Worm (Caenorhabditis elegans) whole organism, dauer: Measurements from ENCODE around the gene hpo-25.

Experiments
- unc-62 ChIP-seq: sonication (generic microtip); optimal IDR thresholded peaks from 2 replicates; lab custom pipeline; 2017; ENCODE audit warnings: missing biosample characterization, missing genetic modification reagents, missing genetic modification characterization

Gene hpo-25

DNA sequence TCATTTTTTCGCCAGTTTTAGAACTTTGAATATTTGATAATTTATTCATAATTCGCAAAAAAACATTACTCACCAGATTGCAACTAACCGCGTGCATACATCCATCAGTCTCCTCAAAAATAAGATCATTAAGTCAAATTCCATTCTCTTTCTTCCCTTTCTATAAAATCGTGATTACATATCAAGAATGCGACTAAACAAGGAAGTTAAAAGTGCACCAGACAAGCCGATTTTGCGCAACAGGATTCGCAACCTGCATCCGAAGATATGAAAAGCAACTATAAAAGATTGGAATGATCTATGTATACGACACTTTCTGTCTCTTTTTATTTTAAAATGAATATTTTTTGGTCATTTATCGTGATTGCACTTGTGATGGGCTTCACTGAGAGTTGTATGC, at the start of gene hpo-25:
Gene hpo-25, plus strand, starts transcription at position 301 of the 400 bp plus-strand sequence.
- no peak for TF ChIP-seq unc-62 (GFP tag; lab: Kevin White, UChicago)

DNA sequence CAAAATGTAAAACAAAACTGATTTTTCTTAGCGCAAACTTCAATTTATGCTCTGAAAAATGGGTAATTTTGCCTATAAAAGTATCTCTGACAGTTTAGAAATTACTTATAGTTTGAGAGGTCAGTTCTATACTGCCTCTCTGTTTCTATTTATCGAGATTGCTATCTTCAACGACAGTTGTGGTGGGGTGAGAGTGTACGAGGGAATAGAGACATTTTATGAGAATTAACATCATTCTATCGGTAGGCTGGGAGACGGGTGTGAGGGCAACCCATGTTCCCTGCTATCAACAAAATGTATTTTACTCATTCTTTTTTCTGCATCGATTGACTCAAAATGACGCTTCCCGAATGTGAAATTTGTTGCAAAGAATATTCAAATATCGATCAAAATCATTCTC, 49.0 kb upstream of the hpo-25 start, which contains the start of gene ZK1240.3:
Gene ZK1240.3, plus strand, starts transcription at position 238 of the 400 bp plus-strand sequence.
- no peak for TF ChIP-seq unc-62 (GFP tag; lab: Kevin White, UChicago)

DNA sequence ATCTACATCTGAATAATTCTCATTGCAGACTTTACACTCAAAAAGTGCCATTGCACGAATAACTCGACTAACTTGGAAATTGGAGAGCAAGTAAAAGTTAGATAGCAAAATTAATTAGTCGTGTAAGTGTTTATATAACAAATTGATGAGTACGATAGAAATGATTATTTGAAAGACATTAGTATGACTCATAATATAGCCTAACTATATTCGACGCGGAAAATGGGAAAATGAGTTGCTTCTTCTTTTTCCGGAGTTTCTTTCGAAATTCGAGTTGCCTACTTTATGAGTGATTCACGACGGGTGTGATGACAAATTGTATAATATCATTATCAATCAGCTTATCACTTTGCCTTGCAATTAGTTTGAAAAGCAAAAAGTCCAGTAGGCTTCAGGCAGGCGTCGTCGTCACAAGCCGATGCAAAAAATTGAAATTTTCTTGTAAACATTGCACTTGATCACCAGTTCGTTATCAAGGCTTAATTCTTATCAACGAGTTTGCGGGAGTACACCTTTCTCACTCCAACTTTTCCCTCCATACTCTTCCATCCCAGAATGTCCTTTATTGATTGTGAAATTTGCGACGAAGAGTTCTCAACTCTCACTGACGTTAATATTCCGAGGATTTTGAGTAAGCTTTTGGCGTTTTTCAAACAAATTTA, 46.1 kb upstream of the hpo-25 start, which contains the start of the genes ZK1240.6 and ZK1240.2:
Gene ZK1240.6, minus strand, starts transcription at position 51 of the 662 bp plus-strand sequence.
Gene ZK1240.2, plus strand, starts transcription at position 520 of the 662 bp plus-strand sequence.
- no peak for TF ChIP-seq unc-62 (GFP tag; lab: Kevin White, UChicago)

DNA sequence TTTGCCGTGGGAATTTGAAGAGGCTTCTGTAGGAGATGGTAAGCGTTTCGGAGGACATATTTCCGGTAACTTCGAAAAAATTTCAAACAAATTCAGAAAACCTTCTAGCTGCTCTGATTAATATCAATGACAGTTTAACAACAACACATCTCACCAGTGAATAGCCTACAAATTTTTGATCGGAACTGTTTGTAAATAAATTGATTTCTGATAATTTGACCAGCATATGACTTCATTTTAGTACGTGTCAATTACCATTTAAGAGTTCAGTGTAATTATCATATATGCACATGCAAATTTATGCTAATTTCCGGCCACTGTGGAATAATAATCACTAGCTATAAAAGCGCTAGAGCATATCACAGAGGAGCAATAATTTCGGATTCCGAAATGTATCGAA, 44.1 kb upstream of the hpo-25 start, which contains the start of gene ZK1240.11:
Gene ZK1240.11, plus strand, starts transcription at position 301 of the 400 bp plus-strand sequence.
- TF ChIP-seq unc-62 (GFP tag; lab: Kevin White, UChicago): no peak

DNA sequence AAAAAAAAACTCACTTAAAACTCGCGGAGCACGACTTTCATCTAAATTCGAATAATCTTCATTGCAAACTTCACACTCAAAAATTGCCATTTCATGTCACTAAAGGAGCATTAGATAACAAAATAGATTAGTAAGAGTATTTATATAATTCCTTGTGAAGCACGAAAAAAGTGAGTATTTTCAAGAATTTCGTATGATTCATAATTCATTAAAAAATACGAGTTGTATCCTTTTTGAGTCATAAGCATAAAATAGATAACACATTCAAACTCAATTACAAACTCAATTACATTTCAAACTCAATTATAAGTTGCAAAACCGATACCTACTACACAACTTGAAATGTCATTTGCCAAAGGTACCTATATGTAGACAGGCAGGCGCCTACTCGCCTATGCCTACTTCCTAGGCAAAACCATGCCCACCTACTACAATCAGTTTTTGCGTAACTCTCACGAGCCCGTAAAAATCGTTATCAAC, 40.1 kb upstream of the hpo-25 start, which contains the start of the genes ZK1240.8 and ZK1240.1:
Gene ZK1240.8, minus strand, starts transcription at position 101 of the 480 bp plus-strand sequence.
Gene ZK1240.1, plus strand, starts transcription at position 430 of the 480 bp plus-strand sequence.
- no peak for TF ChIP-seq unc-62 (GFP tag; lab: Kevin White, UChicago)

DNA sequence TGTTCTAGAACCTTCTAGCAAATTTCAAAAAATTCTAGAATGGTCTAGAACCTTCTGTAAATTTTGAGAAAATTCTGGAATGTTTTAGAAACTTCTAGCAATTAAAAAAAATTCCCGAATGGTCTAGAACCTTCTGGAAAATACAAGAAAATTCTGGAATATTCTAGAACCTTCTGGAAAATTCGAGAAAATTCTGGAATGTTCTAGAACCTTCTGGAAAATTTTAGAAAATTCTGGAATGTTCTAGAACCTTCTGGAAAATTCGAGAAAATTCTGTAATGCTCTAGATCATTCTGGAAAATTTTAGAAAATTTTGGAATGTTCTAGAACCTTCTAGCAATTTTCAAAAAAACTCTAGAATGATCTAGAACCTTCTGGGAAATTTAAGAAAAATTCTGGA, 38.6 kb upstream of the hpo-25 start:
- no peak for TF ChIP-seq unc-62 (GFP tag; lab: Kevin White, UChicago)

DNA sequence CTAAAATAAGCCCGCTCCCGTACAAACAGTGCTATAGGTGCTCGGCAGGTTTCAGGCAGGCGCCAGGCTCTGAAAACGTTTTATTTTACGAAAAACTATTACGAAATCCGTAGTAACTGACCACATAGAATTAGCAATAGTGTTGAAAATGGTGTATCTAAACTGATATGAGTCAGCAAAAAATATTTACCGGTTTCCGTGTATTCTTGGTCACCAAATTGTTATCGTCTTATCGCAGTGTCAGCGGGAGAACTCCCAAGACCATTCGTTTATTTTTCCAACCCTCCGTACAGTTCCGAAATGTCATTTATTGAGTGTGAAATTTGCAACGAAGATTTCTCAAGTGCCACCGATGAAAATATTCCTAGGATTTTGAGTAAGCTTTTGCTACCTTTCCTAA, 36.8 kb upstream of the hpo-25 start, which contains the start of gene F43C11.8:
Gene F43C11.8, plus strand, starts transcription at position 301 of the 400 bp plus-strand sequence.
- no peak for TF ChIP-seq unc-62 (GFP tag; lab: Kevin White, UChicago)

DNA sequence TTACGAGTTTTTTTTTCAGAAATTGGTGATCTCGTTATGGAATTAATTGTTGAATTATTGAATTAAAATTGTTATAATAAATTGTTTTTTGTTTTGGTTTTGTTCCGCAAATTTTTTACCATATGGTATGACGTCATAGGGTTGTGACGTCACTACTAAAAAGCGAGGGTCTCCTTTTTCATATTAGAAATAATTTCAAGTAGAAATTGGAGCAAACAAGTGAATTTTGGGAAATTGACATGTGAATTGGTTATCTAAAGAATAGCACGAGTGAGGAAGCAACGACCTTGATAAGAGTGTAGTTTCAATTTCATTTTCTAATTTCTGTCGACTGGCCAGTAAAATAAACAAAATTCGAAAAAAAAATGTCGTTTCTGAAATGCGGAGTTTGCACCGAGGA, 33.5 kb upstream of the hpo-25 start, which contains the start of gene F43C11.7:
Gene F43C11.7, plus strand, starts transcription at position 326 of the 400 bp plus-strand sequence.
- TF ChIP-seq unc-62 (GFP tag; lab: Kevin White, UChicago): no peak

DNA sequence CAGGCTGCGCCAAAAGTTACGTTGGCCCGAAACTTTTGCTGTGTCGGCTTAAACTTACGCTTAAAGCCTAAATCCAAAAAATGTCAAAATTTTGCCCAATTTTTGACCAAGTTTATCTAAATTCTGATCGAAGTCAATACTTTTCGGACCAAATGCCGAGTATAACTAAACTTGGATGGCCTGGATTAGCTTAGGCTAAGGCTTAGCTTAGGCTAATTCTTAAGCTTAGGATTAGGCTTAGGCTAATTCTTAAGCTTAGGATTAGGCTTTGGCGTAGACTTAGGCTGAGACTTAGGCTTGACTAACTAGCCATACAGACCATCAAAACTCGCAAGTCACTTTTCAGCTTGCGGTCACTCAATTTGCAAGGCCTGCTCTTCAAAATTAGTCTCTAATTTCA, 32.9 kb upstream of the hpo-25 start:
- TF ChIP-seq unc-62 (GFP tag; lab: Kevin White, UChicago): no peak

DNA sequence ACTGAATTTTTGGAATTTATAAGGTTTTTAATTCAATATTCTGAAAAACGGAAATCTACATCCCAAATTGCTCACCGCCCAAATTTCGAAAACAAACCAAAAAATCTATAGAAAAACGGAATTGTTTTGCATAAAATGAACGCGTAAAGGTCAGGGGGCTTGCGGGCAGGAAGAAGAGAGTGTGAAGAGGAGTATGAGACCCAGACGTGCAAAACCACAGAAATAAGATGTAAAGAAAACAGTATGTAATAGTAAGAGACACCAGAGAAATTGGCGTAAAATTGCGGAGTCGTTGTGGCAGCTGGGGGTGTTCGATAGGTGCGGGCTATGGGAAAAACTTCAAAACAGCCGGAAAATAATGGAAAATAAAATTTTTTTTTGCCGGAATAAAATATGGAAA, 28.1 kb upstream of the hpo-25 start:
- TF ChIP-seq unc-62 (GFP tag; lab: Kevin White, UChicago): no peak

DNA sequence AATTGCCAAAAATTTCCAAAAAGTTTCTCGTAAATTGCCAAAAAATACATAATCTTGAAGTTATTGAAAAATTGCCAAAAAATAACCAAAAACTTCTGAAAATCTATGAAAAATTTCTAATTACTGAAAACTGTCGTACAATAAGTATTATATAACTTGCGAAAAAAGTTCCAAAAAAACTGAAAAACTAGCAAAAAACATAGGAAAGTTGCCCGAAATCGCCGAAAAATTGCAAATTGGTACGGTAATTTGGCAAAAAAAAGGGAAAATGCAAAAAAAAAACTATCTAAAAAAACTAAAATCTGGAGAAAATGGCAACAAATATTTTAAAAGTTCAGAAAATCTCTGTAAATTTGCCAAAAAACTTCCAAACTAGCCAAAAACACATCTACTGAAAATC, 27.5 kb upstream of the hpo-25 start, which contains the start of gene enri-1:
Gene enri-1, minus strand, starts transcription at position 101 of the 400 bp plus-strand sequence.
- TF ChIP-seq unc-62 (GFP tag; lab: Kevin White, UChicago): no peak

DNA sequence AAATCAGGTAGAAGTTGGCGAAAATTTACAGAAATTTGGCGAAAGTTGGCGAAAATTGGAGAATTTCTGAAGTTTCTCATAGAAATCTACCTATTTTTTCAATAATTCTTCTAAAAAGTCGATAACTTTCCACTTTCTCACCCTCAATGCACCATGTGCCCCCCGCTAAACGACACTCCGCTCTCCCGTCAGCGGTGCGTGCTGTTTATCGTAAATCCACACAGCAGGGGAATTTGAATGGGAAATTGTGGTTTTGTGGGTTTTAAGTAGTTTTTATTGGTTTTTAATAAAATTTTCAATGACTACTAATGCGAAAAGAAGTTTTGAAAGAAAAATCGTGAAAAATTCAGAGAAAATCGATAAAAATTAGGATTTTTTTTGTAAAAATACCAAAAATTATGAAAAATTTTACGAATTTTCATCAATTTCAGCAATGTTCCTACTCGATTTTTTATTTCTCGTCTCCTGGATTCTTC, 27.0 kb upstream of the hpo-25 start, which contains the start of gene F43C11.6:
Gene F43C11.6, plus strand, starts transcription at position 426 of the 476 bp plus-strand sequence.
- TF ChIP-seq unc-62 (GFP tag; lab: Kevin White, UChicago): no peak

DNA sequence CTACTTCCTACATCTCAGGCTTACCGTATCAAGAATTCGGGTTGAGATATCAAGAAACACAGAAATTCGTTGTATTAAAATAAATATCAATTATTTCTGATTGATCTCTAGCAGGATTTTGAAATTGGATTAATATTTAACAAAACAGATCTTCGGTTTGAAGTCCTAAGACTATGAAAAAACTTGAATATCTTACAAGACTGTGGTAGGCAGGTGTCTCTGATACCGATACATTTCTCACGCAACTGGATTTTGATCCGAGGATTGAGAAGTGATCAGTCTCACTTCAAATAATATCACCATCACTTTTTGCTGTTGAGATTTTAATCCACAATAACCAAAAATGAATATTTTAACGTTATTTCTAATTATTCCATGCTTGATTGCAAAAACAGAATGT, 22.4 kb upstream of the hpo-25 start, which contains the start of gene F43C11.4:
Gene F43C11.4, plus strand, starts transcription at position 301 of the 400 bp plus-strand sequence.
- TF ChIP-seq unc-62 (GFP tag; lab: Kevin White, UChicago): no peak

DNA sequence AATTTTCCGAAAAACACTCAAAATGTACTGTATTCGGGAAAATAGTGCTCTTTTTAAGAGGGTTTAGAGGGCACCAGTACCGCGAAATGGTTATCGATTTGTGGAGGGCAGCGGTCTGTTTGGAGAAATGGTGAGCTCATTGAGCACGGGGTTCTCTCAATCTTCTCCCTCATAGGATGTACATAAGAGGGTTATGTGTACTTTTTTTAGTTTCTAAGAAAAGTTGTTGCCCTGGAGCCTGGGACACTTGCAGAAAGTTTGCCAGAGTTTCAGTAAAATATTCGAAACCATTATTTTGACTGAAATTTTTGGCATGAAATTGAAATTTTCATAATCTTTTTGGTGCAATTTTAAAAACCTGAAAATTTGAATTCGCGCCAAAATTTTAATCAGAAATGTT, 16.5 kb upstream of the hpo-25 start, which contains the start of gene F43C11.10:
Gene F43C11.10, minus strand, starts transcription at position 101 of the 400 bp plus-strand sequence.
- no peak for TF ChIP-seq unc-62 (GFP tag; lab: Kevin White, UChicago)

DNA sequence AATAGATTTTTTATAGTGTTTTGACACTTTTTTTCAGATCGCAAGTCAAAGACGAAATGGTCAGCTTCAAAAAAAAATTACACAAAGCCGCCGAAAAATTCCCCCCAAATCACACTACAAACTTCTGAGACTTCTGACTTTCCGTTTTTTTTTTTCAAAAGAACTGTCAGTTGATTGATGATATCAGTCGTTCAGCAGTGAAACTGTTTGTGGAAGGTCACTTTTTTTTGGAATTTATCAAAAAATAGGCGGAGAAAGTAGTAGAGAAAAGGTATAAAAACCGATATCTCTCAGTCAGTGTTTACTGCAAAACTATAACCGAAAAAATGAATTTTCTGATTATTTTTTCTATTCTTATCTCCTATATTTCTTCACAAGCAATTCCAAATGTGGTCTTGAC, 16.0 kb upstream of the hpo-25 start, which contains the start of gene F43C11.3:
Gene F43C11.3, plus strand, starts transcription at position 301 of the 400 bp plus-strand sequence.
- no peak for TF ChIP-seq unc-62 (GFP tag; lab: Kevin White, UChicago)

DNA sequence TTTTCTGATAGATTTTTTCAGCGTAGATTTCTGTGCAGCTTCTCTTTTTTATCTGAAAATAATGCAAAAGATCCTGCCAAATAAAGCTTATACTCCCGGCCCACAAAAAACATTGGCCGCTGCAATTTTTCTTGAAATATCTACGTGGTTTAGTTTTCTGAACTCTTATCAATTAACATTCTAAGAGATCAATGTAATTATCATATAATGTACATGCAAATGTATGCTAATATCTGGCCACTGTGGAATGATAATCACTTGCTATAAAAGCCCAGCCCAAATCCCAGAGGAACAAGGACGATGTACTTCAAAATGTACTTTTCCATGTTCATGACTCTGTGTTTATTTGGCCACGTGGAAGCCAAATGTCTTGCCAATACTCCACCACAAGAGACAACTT, 14.6 kb upstream of the hpo-25 start, which contains the start of gene F43C11.2:
Gene F43C11.2, plus strand, starts transcription at position 301 of the 400 bp plus-strand sequence.
- TF ChIP-seq unc-62 (GFP tag; lab: Kevin White, UChicago): no peak
